Worm (Caenorhabditis elegans) whole organism, mixed stage, embryonic: Measurements from ENCODE around the gene F11A10.6.

Experiments used
- bed-3 ChIP-seq: fragments of 200-800 bp; sonication (Bioruptor generic); optimal IDR thresholded peaks from 3 replicates; lab custom pipeline; 2018; ENCODE audit warnings: mild to moderate bottlenecking, missing genetic modification characterization, moderate library complexity, missing compliant biosample characterization
- blmp-1 ChIP-seq: fragments of 150-350 bp; optimal IDR thresholded peaks from 2 replicates; lab custom pipeline; 2014; ENCODE audit warnings: missing biosample characterization, missing genetic modification characterization
- ceh-39 ChIP-seq: fragments of 150-350 bp; optimal IDR thresholded peaks from 2 replicates; lab custom pipeline; 2014; ENCODE audit warnings: missing biosample characterization, missing genetic modification characterization
- ceh-43 ChIP-seq: fragments of 200-800 bp; sonication (Bioruptor generic); optimal IDR thresholded peaks from 2 replicates; lab custom pipeline; 2018; ENCODE audit warnings: mild to moderate bottlenecking, missing genetic modification characterization, moderate library complexity, missing compliant biosample characterization
- ces-1 ChIP-seq: fragments of 150-350 bp; optimal IDR thresholded peaks from 2 replicates; lab custom pipeline; 2014; ENCODE audit warnings: missing biosample characterization, missing genetic modification reagents, missing genetic modification characterization
- drap-1 ChIP-seq: fragments of 200-800 bp; sonication (Bioruptor generic); optimal IDR thresholded peaks from 3 replicates; lab custom pipeline; 2018; ENCODE audit warnings: mild to moderate bottlenecking, missing genetic modification characterization, missing compliant biosample characterization
- elt-1 ChIP-seq: sonication (generic microtip); optimal IDR thresholded peaks from 2 replicates; lab custom pipeline; 2017; ENCODE audit warnings: missing genetic modification characterization, mild to moderate bottlenecking, missing compliant biosample characterization, antibody characterized with exemption, moderate library complexity, borderline replicate concordance; ENCODE audit not compliant: insufficient read depth
- elt-3 ChIP-seq: fragments of 150-350 bp; optimal IDR thresholded peaks from 2 replicates; lab custom pipeline; 2014; ENCODE audit warnings: missing biosample characterization, missing genetic modification characterization
- flh-1 ChIP-seq: fragments of 200-800 bp; sonication (Bioruptor generic); optimal IDR thresholded peaks from 2 replicates; lab custom pipeline; 2018; ENCODE audit warnings: mild to moderate bottlenecking, missing genetic modification characterization, moderate library complexity, missing compliant biosample characterization
- ham-2 ChIP-seq: fragments of 200-800 bp; sonication (Bioruptor generic); optimal IDR thresholded peaks from 2 replicates; lab custom pipeline; 2018; ENCODE audit warnings: mild to moderate bottlenecking, missing genetic modification characterization, missing compliant biosample characterization
- hlh-1 ChIP-seq: fragments of 150-350 bp; optimal IDR thresholded peaks from 2 replicates; lab custom pipeline; 2014; ENCODE audit warnings: missing biosample characterization, missing genetic modification reagents, missing genetic modification characterization
- lsy-2 ChIP-seq: fragments of 150-350 bp; optimal IDR thresholded peaks from 2 replicates; lab custom pipeline; 2014; ENCODE audit warnings: missing biosample characterization, missing genetic modification characterization
- mab-5 ChIP-seq: fragments of 150-350 bp; optimal IDR thresholded peaks from 2 replicates; lab custom pipeline; 2014; ENCODE audit warnings: missing biosample characterization, missing genetic modification characterization
- mep-1 ChIP-seq: fragments of 150-350 bp; optimal IDR thresholded peaks from 2 replicates; lab custom pipeline; 2017; ENCODE audit warnings: missing biosample characterization, missing genetic modification reagents, missing genetic modification characterization, inconsistent platforms
- mls-2 ChIP-seq: sonication (generic microtip); optimal IDR thresholded peaks from 2 replicates; lab custom pipeline; 2016; ENCODE audit warnings: mild to moderate bottlenecking, missing genetic modification characterization, moderate library complexity, missing compliant biosample characterization
- nhr-12 ChIP-seq: fragments of 150-350 bp; optimal IDR thresholded peaks from 2 replicates; lab custom pipeline; 2014; ENCODE audit warnings: missing biosample characterization, missing genetic modification characterization
- nhr-2 ChIP-seq: fragments of 150-350 bp; optimal IDR thresholded peaks from 2 replicates; lab custom pipeline; 2014; ENCODE audit warnings: missing biosample characterization, missing genetic modification characterization
- nhr-237 ChIP-seq: fragments of 150-350 bp; optimal IDR thresholded peaks from 2 replicates; lab custom pipeline; 2014; ENCODE audit warnings: missing biosample characterization, missing genetic modification characterization
- nhr-28 ChIP-seq: fragments of 150-350 bp; optimal IDR thresholded peaks from 2 replicates; lab custom pipeline; 2014; ENCODE audit warnings: missing biosample characterization, missing genetic modification characterization
- sptf-1 ChIP-seq: sonication (generic microtip); optimal IDR thresholded peaks from 2 replicates; lab custom pipeline; 2017; ENCODE audit warnings: mild to moderate bottlenecking, missing genetic modification characterization, moderate library complexity, missing compliant biosample characterization
- tbx-8 ChIP-seq: fragments of 200-800 bp; sonication (Bioruptor generic); optimal IDR thresholded peaks from 2 replicates; lab custom pipeline; 2018; ENCODE audit warnings: mild to moderate bottlenecking, missing genetic modification characterization, moderate library complexity, missing compliant biosample characterization
- unc-120 ChIP-seq: sonication (generic microtip); optimal IDR thresholded peaks from 2 replicates; lab custom pipeline; 2017; ENCODE audit warnings: missing genetic modification characterization, missing compliant biosample characterization; ENCODE audit not compliant: poor library complexity, severe bottlenecking
- unc-62 ChIP-seq: fragments of 150-350 bp; optimal IDR thresholded peaks from 2 replicates; lab custom pipeline; 2014; ENCODE audit warnings: missing biosample characterization, missing genetic modification reagents, missing genetic modification characterization
- zip-8 ChIP-seq: fragments of 150-350 bp; optimal IDR thresholded peaks from 2 replicates; lab custom pipeline; 2014; ENCODE audit warnings: missing biosample characterization, missing genetic modification characterization
- ztf-11 ChIP-seq: fragments of 150-350 bp; optimal IDR thresholded peaks from 2 replicates; lab custom pipeline; 2014; ENCODE audit warnings: missing biosample characterization, missing genetic modification characterization

Gene F11A10.6

DNA sequence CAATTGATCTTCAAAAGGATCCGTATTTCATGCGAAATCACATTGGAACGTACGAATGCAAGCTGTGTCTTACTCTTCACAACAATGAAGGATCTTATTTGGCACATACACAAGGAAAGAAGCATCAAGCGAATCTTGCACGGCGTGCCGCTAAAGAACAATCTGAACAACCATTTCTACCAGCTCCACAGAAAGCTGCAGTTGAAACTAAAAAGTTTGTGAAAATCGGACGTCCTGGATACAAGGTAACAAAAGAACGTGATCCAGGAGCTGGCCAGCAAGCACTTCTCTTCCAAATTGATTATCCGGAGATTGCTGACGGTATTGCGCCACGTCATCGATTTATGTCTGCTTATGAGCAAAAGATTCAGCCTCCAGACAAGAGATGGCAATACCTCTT, 4.9 kb downstream of the F11A10.6 start:
- TF ChIP-seq bed-3 (GFP tag; lab: Kevin White, UChicago) (no peak), tbx-8 (GFP tag; lab: Kevin White, UChicago) (no peak)

DNA sequence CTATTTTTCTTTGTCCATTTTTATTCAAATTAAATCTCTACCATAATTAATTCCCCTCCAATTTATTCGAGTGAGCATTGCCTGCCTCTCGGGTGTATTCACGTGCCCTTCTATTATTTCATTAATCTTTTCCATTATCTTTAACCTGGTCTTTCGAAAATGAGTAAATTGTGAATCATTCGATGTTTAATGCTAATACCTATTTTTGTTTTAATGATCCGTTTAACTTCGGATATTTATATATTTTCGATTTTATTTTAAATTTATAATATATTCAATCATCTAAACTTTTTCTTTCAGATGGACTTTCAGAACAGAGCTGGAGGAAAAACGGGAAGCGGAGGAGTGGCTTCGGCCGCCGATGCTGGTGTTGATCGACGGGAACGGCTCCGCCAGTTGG, 5.3 kb downstream of the F11A10.6 start, which contains the start of gene repo-1:
TSS of gene repo-1 (plus strand) at position 301 of the 400 bp plus-strand sequence.
- TF ChIP-seq nhr-237 (tag; lab: Kevin White, UChicago) (no peak), ztf-11 (tag; lab: Kevin White, UChicago) (no peak), mls-2 (tag; lab: Kevin White, UChicago) (no peak), lsy-2 (tag; lab: Kevin White, UChicago) (no peak), bed-3 (GFP tag; lab: Kevin White, UChicago) (no peak), flh-1 (GFP tag; lab: Kevin White, UChicago) (no peak), ceh-43 (GFP tag; lab: Kevin White, UChicago) (no peak), elt-3 (no peak), ham-2 (no peak), nhr-12 (tag; lab: Kevin White, UChicago) (no peak)

DNA sequence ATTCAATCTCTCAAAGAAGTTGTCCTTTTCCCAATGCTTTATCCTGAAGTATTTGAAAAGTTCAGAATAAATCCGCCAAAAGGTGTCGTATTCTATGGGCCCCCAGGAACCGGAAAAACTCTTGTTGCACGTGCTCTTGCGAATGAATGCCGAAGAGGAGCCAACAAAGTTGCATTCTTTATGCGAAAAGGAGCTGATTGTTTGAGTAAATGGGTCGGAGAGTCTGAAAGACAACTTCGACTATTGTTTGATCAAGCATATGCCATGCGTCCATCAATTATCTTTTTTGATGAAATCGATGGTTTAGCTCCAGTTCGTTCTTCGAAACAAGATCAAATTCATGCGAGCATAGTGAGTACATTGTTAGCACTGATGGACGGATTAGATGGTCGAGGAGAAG, 8.6 kb downstream of the F11A10.6 start:
- no peak for TF ChIP-seq zip-8 (tag; lab: Kevin White, UChicago)
- TF ChIP-seq ces-1 (GFP tag; lab: Kevin White, UChicago), result no peak
- TF ChIP-seq unc-62 (GFP tag; lab: Kevin White, UChicago), result no peak
- no peak for TF ChIP-seq hlh-1 (tag; lab: Kevin White, UChicago)
- no peak for TF ChIP-seq drap-1
- TF ChIP-seq bed-3 (GFP tag; lab: Kevin White, UChicago), result no peak
- TF ChIP-seq unc-120 (tag; lab: Kevin White, UChicago), result no peak
- no peak for TF ChIP-seq nhr-2 (tag; lab: Kevin White, UChicago)
- TF ChIP-seq mab-5 (tag; lab: Kevin White, UChicago), result no peak
- TF ChIP-seq elt-1 (tag; lab: Kevin White, UChicago), result no peak
- TF ChIP-seq ztf-11 (tag; lab: Kevin White, UChicago), result no peak
- TF ChIP-seq ceh-39 (tag; lab: Kevin White, UChicago), result no peak
- TF ChIP-seq nhr-28 (tag; lab: Kevin White, UChicago), result no peak
- no peak for TF ChIP-seq blmp-1 (tag; lab: Kevin White, UChicago)
- no peak for TF ChIP-seq sptf-1 (tag; lab: Kevin White, UChicago)
- no peak for TF ChIP-seq mep-1 (tag; lab: Kevin White, UChicago)

DNA sequence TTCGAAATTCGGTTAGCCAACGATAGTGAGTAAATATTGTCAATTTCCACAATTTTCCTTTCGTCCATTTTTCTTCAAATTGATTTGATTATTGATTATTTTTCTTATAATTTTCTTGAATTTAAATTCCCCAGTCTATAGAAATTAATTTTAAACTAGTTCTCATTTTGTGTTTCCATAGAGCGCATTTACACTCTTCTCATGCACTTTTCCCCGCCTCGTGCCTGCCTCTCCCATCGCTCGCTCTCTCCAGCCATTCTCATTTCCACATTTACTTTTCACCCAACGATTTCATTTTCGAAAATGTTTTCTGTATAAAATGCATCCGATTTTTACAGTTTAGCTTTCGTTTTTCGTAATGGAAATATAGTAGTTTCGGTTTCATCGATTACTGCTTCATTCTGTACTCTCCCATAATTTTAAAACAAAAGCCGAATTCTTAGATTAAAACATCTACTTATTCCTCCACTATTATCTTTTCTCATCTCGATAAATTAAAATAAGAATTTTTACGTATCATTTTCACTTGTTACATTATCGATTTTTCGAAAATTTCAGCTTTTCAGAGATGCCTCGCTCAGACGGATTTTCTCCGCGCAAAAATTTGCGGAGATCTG, 10.4 kb downstream of the F11A10.6 start, which contains the start of gene lex-1:
TSS of gene lex-1 (plus strand) at position 567 of the 617 bp plus-strand sequence.
- TF ChIP-seq lsy-2 (tag; lab: Kevin White, UChicago) (peak; percentile 10), elt-1 (tag; lab: Kevin White, UChicago) (no peak), mep-1 (tag; lab: Kevin White, UChicago) (peak; percentile 33)

DNA sequence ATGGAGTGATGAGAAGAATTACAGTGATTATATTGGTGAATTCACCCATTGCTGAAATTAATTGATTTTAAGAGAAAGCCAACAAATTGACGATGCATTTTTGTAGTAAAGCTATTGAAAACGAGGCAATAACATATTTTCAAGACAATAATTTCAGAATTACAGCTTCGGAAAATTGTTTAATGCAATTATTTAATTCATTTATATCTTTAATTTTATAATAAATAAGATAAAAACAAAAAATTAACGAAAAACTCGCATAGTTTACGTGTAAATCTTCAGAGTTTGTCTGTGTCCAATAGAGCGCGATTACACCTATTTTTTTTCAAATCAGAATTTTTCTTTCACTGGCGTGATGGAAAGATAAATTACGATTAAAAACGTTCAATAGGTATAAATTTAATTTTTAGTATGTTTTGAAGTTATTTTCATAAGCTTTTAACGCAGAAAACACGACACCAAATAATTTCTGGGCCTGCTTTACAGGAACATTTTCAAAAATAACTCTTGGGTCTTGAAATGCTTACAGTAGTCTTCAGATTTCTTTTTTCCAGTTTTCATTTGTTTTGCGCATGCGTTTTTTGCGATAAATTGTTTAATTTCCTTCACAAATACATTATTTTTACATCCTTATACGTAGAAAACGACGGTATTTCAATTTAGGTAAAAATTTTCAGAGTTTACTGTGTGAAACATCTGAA, 11.2 kb downstream of the F11A10.6 start, which contains the start of gene tmed-1:
TSS of gene tmed-1 (minus strand) at position 51 of the 701 bp plus-strand sequence.
- TF ChIP-seq sptf-1 (tag; lab: Kevin White, UChicago) (no peak), ztf-11 (tag; lab: Kevin White, UChicago) (no peak), mab-5 (tag; lab: Kevin White, UChicago) (no peak), nhr-237 (tag; lab: Kevin White, UChicago) (no peak), ceh-43 (GFP tag; lab: Kevin White, UChicago) (no peak)
- TF ChIP-seq, all 35 proteins: peak for 0

DNA sequence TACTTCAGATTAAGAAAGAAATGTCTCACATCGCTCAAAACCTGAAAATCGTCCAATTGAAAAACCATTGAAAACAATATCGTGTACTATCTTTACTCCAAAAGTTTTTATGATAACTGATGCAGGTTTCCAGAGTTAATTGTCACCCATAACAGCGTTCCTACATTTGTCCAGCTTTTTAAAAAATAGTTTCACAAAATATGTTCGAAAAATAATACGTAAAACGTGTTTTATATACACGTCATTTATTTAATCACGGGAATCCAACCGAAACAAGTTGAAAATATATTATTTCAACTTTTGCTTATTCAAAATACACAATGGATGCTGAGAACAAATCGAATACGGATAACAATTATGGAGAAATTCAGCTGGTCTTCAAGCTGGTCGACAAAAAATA, 14.0 kb downstream of the F11A10.6 start, which contains the start of gene K08E4.7:
TSS of gene K08E4.7 (plus strand) at position 301 of the 400 bp plus-strand sequence.
- TF ChIP-seq elt-1 (tag; lab: Kevin White, UChicago), result no peak
- no peak for TF ChIP-seq ceh-39 (tag; lab: Kevin White, UChicago)
- no peak for TF ChIP-seq zip-8 (tag; lab: Kevin White, UChicago)
- TF ChIP-seq ceh-43 (GFP tag; lab: Kevin White, UChicago), result no peak
- TF ChIP-seq tbx-8 (GFP tag; lab: Kevin White, UChicago), result no peak
- TF ChIP-seq lsy-2 (tag; lab: Kevin White, UChicago), result no peak
- TF ChIP-seq nhr-28 (tag; lab: Kevin White, UChicago), result no peak
- no peak for TF ChIP-seq elt-3
